Worm (Caenorhabditis elegans) whole organism, L1 larva: Measurements from ENCODE around the gene Y50D4B.4.

Source experiments
- C04F5.9 ChIP-seq: sonication (generic microtip); optimal IDR thresholded peaks from 2 replicates; lab custom pipeline; 2016; ENCODE audit warnings: missing genetic modification characterization, missing compliant biosample characterization
- C16A3.4 ChIP-seq: fragments of 150-350 bp; optimal IDR thresholded peaks from 2 replicates; lab custom pipeline; 2014; ENCODE audit warnings: missing biosample characterization, missing genetic modification characterization
- aly-2 ChIP-seq: fragments of 150-350 bp; optimal IDR thresholded peaks from 2 replicates; lab custom pipeline; 2014; ENCODE audit warnings: missing biosample characterization, missing genetic modification characterization
- ceh-63 ChIP-seq: fragments of 200-800 bp; sonication (Bioruptor generic); optimal IDR thresholded peaks from 2 replicates; lab custom pipeline; 2018; ENCODE audit warnings: mild to moderate bottlenecking, missing genetic modification characterization, missing compliant biosample characterization
- ceh-8 ChIP-seq: fragments of 200-800 bp; sonication (Bioruptor generic); optimal IDR thresholded peaks from 2 replicates; lab custom pipeline; 2018; ENCODE audit warnings: mild to moderate bottlenecking, missing genetic modification characterization, moderate library complexity, missing compliant biosample characterization
- ceh-82 ChIP-seq, 3 experiments: fragments of 150-350 bp in 1 of 3; sonication (generic microtip) in 2 of 3; optimal IDR thresholded peaks; 2 replicates each; lab custom pipeline; 2014 to 2017; ENCODE audit warnings: missing biosample characterization in 3 of 3, missing genetic modification characterization in 3 of 3
- efl-1 ChIP-seq, 4 experiments: fragments of 150-350 bp; optimal IDR thresholded peaks in 3 of 4; peaks in 1 of 4; 1 replicate in 1 of 4; 2 replicates in 3 of 4; lab custom pipeline; 2014; ENCODE audit warnings: missing biosample characterization in 2 of 4, missing genetic modification characterization in 2 of 4, missing genetic modification reagents in 2 of 4
- egl-13 ChIP-seq: sonication (generic microtip); optimal IDR thresholded peaks from 2 replicates; lab custom pipeline; 2016; ENCODE audit warnings: missing genotype, missing genetic modification reagents, missing genetic modification characterization, missing compliant biosample characterization
- elt-2 ChIP-seq: sonication (generic microtip); optimal IDR thresholded peaks from 2 replicates; lab custom pipeline; 2016; ENCODE audit warnings: missing genetic modification characterization, mild to moderate bottlenecking, inconsistent platforms, missing compliant biosample characterization, missing genetic modification reagents
- fos-1 ChIP-seq: fragments of 150-350 bp; optimal IDR thresholded peaks from 2 replicates; lab custom pipeline; 2014; ENCODE audit warnings: missing biosample characterization, missing genetic modification characterization
- isw-1 ChIP-seq: fragments of 200-800 bp; sonication (Bioruptor generic); IDR thresholded peaks from 2 replicates; pipeline ENCODE4 v1.3.6; 2022; ENCODE audit warnings: missing genetic modification characterization, missing compliant biosample characterization
- lin-13 ChIP-seq: fragments of 150-350 bp; optimal IDR thresholded peaks from 2 replicates; lab custom pipeline; 2014; ENCODE audit warnings: missing biosample characterization, missing genetic modification reagents, missing genetic modification characterization
- lin-35 ChIP-seq, 2 experiments: fragments of 150-350 bp; optimal IDR thresholded peaks; 2 replicates each; lab custom pipeline; 2014; ENCODE audit warnings: missing biosample characterization in 2 of 2, missing genetic modification characterization in 2 of 2, missing genetic modification reagents in 2 of 2
- mdl-1 ChIP-seq, 2 experiments: fragments of 150-350 bp; optimal IDR thresholded peaks; 2 replicates each; lab custom pipeline; 2014 to 2017; ENCODE audit warnings: missing biosample characterization in 2 of 2, missing genetic modification characterization in 2 of 2, inconsistent platforms in 1 of 2
- mep-1 ChIP-seq: fragments of 150-350 bp; optimal IDR thresholded peaks from 2 replicates; lab custom pipeline; 2014; ENCODE audit warnings: missing biosample characterization, missing genetic modification characterization
- nhr-11 ChIP-seq: fragments of 150-350 bp; optimal IDR thresholded peaks from 2 replicates; lab custom pipeline; 2014; ENCODE audit warnings: missing biosample characterization, missing genetic modification characterization
- nhr-12 ChIP-seq: sonication (generic microtip); optimal IDR thresholded peaks from 2 replicates; lab custom pipeline; 2017; ENCODE audit warnings: missing biosample characterization, missing genetic modification characterization
- nhr-19 ChIP-seq: fragments of 200-800 bp; sonication (Bioruptor generic); conservative IDR thresholded peaks from 2 replicates; pipeline ENCODE4 v1.3.6; 2022; ENCODE audit warnings: missing genetic modification characterization, missing compliant biosample characterization
- nhr-84 ChIP-seq: sonication (generic microtip); optimal IDR thresholded peaks from 2 replicates; lab custom pipeline; 2017; ENCODE audit warnings: missing biosample characterization, missing genetic modification characterization
- nhr-85 ChIP-seq: sonication (generic microtip); peaks from one replicate; lab custom pipeline; 2016; ENCODE audit warnings: missing genetic modification characterization, inconsistent platforms, missing compliant biosample characterization
- nhr-90 ChIP-seq: sonication (generic microtip); optimal IDR thresholded peaks from 2 replicates; lab custom pipeline; 2016; ENCODE audit warnings: mild to moderate bottlenecking, missing genetic modification characterization, missing compliant biosample characterization; ENCODE audit not compliant: poor library complexity
- pag-3 ChIP-seq: sonication (generic microtip); optimal IDR thresholded peaks from 2 replicates; lab custom pipeline; 2017; ENCODE audit warnings: missing genetic modification characterization, mild to moderate bottlenecking, missing compliant biosample characterization, antibody characterized with exemption, borderline replicate concordance; ENCODE audit not compliant: insufficient read depth
- pqm-1 ChIP-seq: sonication (generic microtip); optimal IDR thresholded peaks from 3 replicates; lab custom pipeline; 2017; ENCODE audit warnings: missing biosample characterization, missing genetic modification characterization
- sox-4 ChIP-seq: sonication (generic microtip); optimal IDR thresholded peaks from 2 replicates; lab custom pipeline; 2016; ENCODE audit warnings: missing genetic modification characterization, missing compliant biosample characterization
- sup-37 ChIP-seq: fragments of 200-800 bp; sonication (Bioruptor generic); optimal IDR thresholded peaks from 2 replicates; lab custom pipeline; 2018; ENCODE audit warnings: mild to moderate bottlenecking, missing genetic modification characterization, missing compliant biosample characterization
- swsn-7 ChIP-seq: sonication (generic microtip); optimal IDR thresholded peaks from 2 replicates; lab custom pipeline; 2016; ENCODE audit warnings: missing genetic modification characterization, missing compliant biosample characterization
- tlp-1 ChIP-seq: fragments of 150-350 bp; optimal IDR thresholded peaks from 2 replicates; lab custom pipeline; 2014; ENCODE audit warnings: missing biosample characterization, missing genetic modification characterization
- unc-30 ChIP-seq: sonication (generic microtip); optimal IDR thresholded peaks from 2 replicates; lab custom pipeline; 2017; ENCODE audit warnings: missing biosample characterization, missing genetic modification characterization
- unc-62 ChIP-seq: fragments of 150-350 bp; optimal IDR thresholded peaks from 2 replicates; lab custom pipeline; 2014; ENCODE audit warnings: missing biosample characterization, missing genetic modification reagents, missing genetic modification characterization
- ztf-11 ChIP-seq, 2 experiments: sonication (generic microtip); optimal IDR thresholded peaks; 2 replicates each; lab custom pipeline; 2016 to 2017; ENCODE audit warnings: missing genetic modification characterization in 2 of 2, missing biosample characterization in 1 of 2, missing compliant biosample characterization in 1 of 2
- ztf-4 ChIP-seq: fragments of 150-350 bp; optimal IDR thresholded peaks from 2 replicates; lab custom pipeline; 2014; ENCODE audit warnings: missing biosample characterization, missing genetic modification characterization

Gene Y50D4B.4

ce11 chrV:1074946-1075345 lies 17.5 kb upstream of the Y50D4B.4 start, which contains the start of gene K10C9.1:
Gene K10C9.1, plus strand, starts transcription at chrV:1075246.
- TF ChIP-seq C04F5.9 (tag; lab: Kevin White, UChicago) (no peak), ceh-82 (tag; optimal IDR thresholded peaks at IDR 0.05; lab: Kevin White, UChicago) (no peak), ceh-63 (GFP tag; lab: Kevin White, UChicago) (no peak), egl-13 (tag; lab: Kevin White, UChicago) (no peak), aly-2 (tag; lab: Kevin White, UChicago) (no peak), mdl-1 (tag; optimal IDR thresholded peaks at IDR 0.05; lab: Kevin White, UChicago) (no peak), nhr-85 (tag; lab: Kevin White, UChicago) (no peak), unc-62 (GFP tag; lab: Kevin White, UChicago) (no peak), pag-3 (tag; lab: Kevin White, UChicago) (no peak), sup-37 (GFP tag; lab: Kevin White, UChicago) (no peak), swsn-7 (tag; lab: Kevin White, UChicago) (no peak)

- TF ChIP-seq nhr-11 (tag; lab: Kevin White, UChicago): no peak
- no peak for TF ChIP-seq ztf-4 (tag; lab: Kevin White, UChicago)
- no peak for TF ChIP-seq nhr-12 (tag; lab: Kevin White, UChicago)
- TF ChIP-seq, all 84 proteins: peak for 0
These were observed 8.4 kb upstream of the Y50D4B.4 start, which contains the start of gene Y50D4B.6 for ce11 chrV:1084016-1084415. Gene Y50D4B.6, plus strand, starts transcription at chrV:1084316.

ce11 chrV:1087983-1088382 lies 4.5 kb upstream of the Y50D4B.4 start, which contains the start of gene clec-203:
Gene clec-203, plus strand, starts transcription at chrV:1088283.
- TF ChIP-seq ztf-11 (tag; optimal IDR thresholded peaks at IDR 0.05; lab: Kevin White, UChicago): no peak
- TF ChIP-seq nhr-19 (GFP tag; lab: Robert Waterston, UW): no peak
- no peak for TF ChIP-seq tlp-1 (tag; lab: Kevin White, UChicago)
- TF ChIP-seq lin-35 (GFP tag; optimal IDR thresholded peaks at IDR 0.05; lab: Kevin White, UChicago): no peak
- TF ChIP-seq nhr-85 (tag; lab: Kevin White, UChicago): no peak
- TF ChIP-seq elt-2 (tag; lab: Kevin White, UChicago): no peak
- no peak for TF ChIP-seq nhr-90 (tag; lab: Kevin White, UChicago)

- no peak for TF ChIP-seq fos-1 (tag; lab: Kevin White, UChicago)
- no peak for TF ChIP-seq unc-30 (tag; lab: Kevin White, UChicago)
- TF ChIP-seq isw-1 (GFP tag; lab: Robert Waterston, UW): no peak
These were observed 7.8 kb downstream of the Y50D4B.4 start, which contains the start of gene Y50D4B.2 for ce11 chrV:1100280-1100679. Gene Y50D4B.2, plus strand, starts transcription at chrV:1100580.

ce11 chrV:1102569-1102968 lies 10.1 kb downstream of the Y50D4B.4 start:
- TF ChIP-seq swsn-7 (tag; lab: Kevin White, UChicago) (no peak), ceh-8 (GFP tag; lab: Kevin White, UChicago) (no peak), pqm-1 (tag; lab: Kevin White, UChicago) (no peak), lin-13 (no peak), nhr-84 (no peak), tlp-1 (tag; lab: Kevin White, UChicago) (no peak), C16A3.4 (tag; lab: Kevin White, UChicago) (no peak), sox-4 (tag; lab: Kevin White, UChicago) (no peak), fos-1 (tag; lab: Kevin White, UChicago) (no peak), nhr-85 (tag; lab: Kevin White, UChicago) (no peak), mep-1 (no peak)

- no peak for TF ChIP-seq nhr-90 (tag; lab: Kevin White, UChicago)
- no peak for TF ChIP-seq efl-1 (optimal IDR thresholded peaks at IDR 0.05; lab: Kevin White, UChicago)
- peak in 1 of 2 experiments; percentile 38 for TF ChIP-seq efl-1 (GFP tag; optimal IDR thresholded peaks at IDR 0.05 in 1 of 2; lab: Kevin White, UChicago)
These were observed 19.7 kb downstream of the Y50D4B.4 start for ce11 chrV:1112180-1112579.
